Worm (Caenorhabditis elegans) whole organism, L4 larva: ENCODE results near the gene pfk-1.1.
"Not testable (repeated sequence)": the region's sequence is repeated elsewhere in the genome, so short reads cannot be mapped to it uniquely, and the experiment has no call there.

ENCODE experiments used
- F37D6.2 ChIP-seq: sonication (generic microtip); optimal IDR thresholded peaks from 2 replicates; lab custom pipeline; 2016; ENCODE audit warnings: mild to moderate bottlenecking, missing genetic modification characterization, missing compliant biosample characterization
- F44E2.7 ChIP-seq: fragments of 200-800 bp; sonication (Bioruptor generic); IDR thresholded peaks from 2 replicates; pipeline ENCODE4 v2.1.2; 2022; ENCODE audit warnings: missing genetic modification characterization, missing compliant biosample characterization
- Y105C5A.15 ChIP-seq: fragments of 200-800 bp; sonication (Bioruptor generic); IDR thresholded peaks from 2 replicates; pipeline ENCODE4 v1.3.6; 2022; ENCODE audit warnings: missing genetic modification characterization, missing compliant biosample characterization
- Y48G9A.11 ChIP-seq: fragments of 200-800 bp; sonication (Bioruptor generic); IDR thresholded peaks from 2 replicates; pipeline ENCODE4 v1.3.6; 2022; ENCODE audit warnings: missing genetic modification reagents, missing genetic modification characterization, missing compliant biosample characterization
- Y5F2A.4 ChIP-seq: fragments of 200-800 bp; sonication (Bioruptor generic); optimal IDR thresholded peaks from 2 replicates; lab custom pipeline; 2018; ENCODE audit warnings: mild to moderate bottlenecking, missing genetic modification characterization, missing compliant biosample characterization
- aha-1 ChIP-seq: fragments of 150-350 bp; peaks from one replicate; lab custom pipeline; 2014; ENCODE audit warnings: missing biosample characterization, missing genetic modification characterization
- aly-2 ChIP-seq: sonication (generic microtip); optimal IDR thresholded peaks from 2 replicates; lab custom pipeline; 2018; ENCODE audit warnings: missing biosample characterization, missing genetic modification characterization
- ama-1 ChIP-seq: fragments of 150-350 bp; optimal IDR thresholded peaks from 2 replicates; lab custom pipeline; 2014; ENCODE audit warnings: inconsistent platforms, mixed read lengths
- ceh-28 ChIP-seq: fragments of 150-350 bp; optimal IDR thresholded peaks from 2 replicates; lab custom pipeline; 2014; ENCODE audit warnings: missing biosample characterization, missing genetic modification reagents, missing genetic modification characterization
- ceh-62 ChIP-seq: sonication (generic microtip); optimal IDR thresholded peaks from 2 replicates; lab custom pipeline; 2017; ENCODE audit warnings: missing biosample characterization, missing genetic modification characterization
- dmd-6 ChIP-seq: fragments of 200-800 bp; sonication (Bioruptor generic); IDR thresholded peaks from 2 replicates; pipeline ENCODE4 v1.3.6; 2022; ENCODE audit warnings: missing genetic modification reagents, missing genetic modification characterization, missing compliant biosample characterization
- dmd-9 ChIP-seq: fragments of 200-800 bp; sonication (Bioruptor generic); IDR thresholded peaks from 2 replicates; pipeline ENCODE4 v1.3.6; 2022; ENCODE audit warnings: missing genetic modification reagents, missing genetic modification characterization, missing compliant biosample characterization
- dpl-1 ChIP-seq: fragments of 150-350 bp; optimal IDR thresholded peaks from 2 replicates; lab custom pipeline; 2014; ENCODE audit warnings: missing biosample characterization, missing genetic modification reagents, missing genetic modification characterization
- egl-43 ChIP-seq: fragments of 200-800 bp; sonication (Bioruptor generic); IDR thresholded peaks from 2 replicates; pipeline ENCODE4 v1.3.6; 2022; ENCODE audit warnings: missing genetic modification reagents, missing genetic modification characterization, missing compliant biosample characterization
- gei-8 ChIP-seq: fragments of 200-800 bp; sonication (Bioruptor generic); optimal IDR thresholded peaks from 2 replicates; lab custom pipeline; 2018; ENCODE audit warnings: mild to moderate bottlenecking, missing genetic modification characterization, missing compliant biosample characterization
- hif-1 ChIP-seq, 2 experiments: sonication (generic microtip); optimal IDR thresholded peaks; 2 replicates each; lab custom pipeline; 2016 to 2017; ENCODE audit warnings: missing compliant biosample characterization in 2 of 2, missing genetic modification characterization in 2 of 2, missing genetic modification reagents in 2 of 2, missing genotype in 2 of 2, mild to moderate bottlenecking in 1 of 2
- hlh-11 ChIP-seq: fragments of 200-800 bp; sonication (Bioruptor generic); optimal IDR thresholded peaks from 2 replicates; lab custom pipeline; 2018; ENCODE audit warnings: mild to moderate bottlenecking, missing genetic modification characterization, missing compliant biosample characterization
- hlh-30 ChIP-seq: sonication (generic microtip); optimal IDR thresholded peaks from 2 replicates; lab custom pipeline; 2017; ENCODE audit warnings: antibody characterized with exemption, mild to moderate bottlenecking, missing genetic modification characterization, missing compliant biosample characterization; ENCODE audit not compliant: insufficient read depth
- lin-1 ChIP-seq: fragments of 200-800 bp; sonication (Bioruptor generic); IDR thresholded peaks from 2 replicates; pipeline ENCODE4 v1.3.6; 2022; ENCODE audit warnings: missing genetic modification reagents, missing genetic modification characterization, missing compliant biosample characterization
- lin-13 ChIP-seq: fragments of 150-350 bp; optimal IDR thresholded peaks from 2 replicates; lab custom pipeline; 2014; ENCODE audit warnings: missing biosample characterization, missing genetic modification reagents, missing genetic modification characterization
- lin-38 ChIP-seq: fragments of 200-800 bp; sonication (Bioruptor generic); IDR thresholded peaks from 2 replicates; pipeline ENCODE4 v1.3.6; 2022; ENCODE audit warnings: missing genetic modification reagents, missing genetic modification characterization, missing compliant biosample characterization
- mes-2 ChIP-seq: sonication (generic microtip); optimal IDR thresholded peaks from 2 replicates; lab custom pipeline; 2016; ENCODE audit warnings: missing genotype, mild to moderate bottlenecking, missing genetic modification characterization, missing compliant biosample characterization; ENCODE audit not compliant: poor library complexity, severe bottlenecking
- mxl-2 ChIP-seq: fragments of 200-800 bp; sonication (Bioruptor generic); conservative IDR thresholded peaks from 2 replicates; pipeline ENCODE4 v1.3.6; 2022; ENCODE audit warnings: missing genetic modification reagents, missing genetic modification characterization, missing compliant biosample characterization
- nhr-11 ChIP-seq: fragments of 150-350 bp; optimal IDR thresholded peaks from 2 replicates; lab custom pipeline; 2014; ENCODE audit warnings: missing biosample characterization, missing genetic modification characterization
- nhr-28 ChIP-seq: fragments of 150-350 bp; optimal IDR thresholded peaks from 2 replicates; lab custom pipeline; 2014; ENCODE audit warnings: missing biosample characterization, missing genetic modification characterization
- nhr-42 ChIP-seq: fragments of 200-800 bp; sonication (Bioruptor generic); IDR thresholded peaks from 2 replicates; pipeline ENCODE4 v1.3.6; 2022; ENCODE audit warnings: missing genetic modification characterization, missing compliant biosample characterization
- nhr-6 ChIP-seq: fragments of 150-350 bp; optimal IDR thresholded peaks from 2 replicates; lab custom pipeline; 2014; ENCODE audit warnings: missing biosample characterization, missing genetic modification characterization
- sdz-12 ChIP-seq: fragments of 200-800 bp; sonication (Bioruptor generic); optimal IDR thresholded peaks from 2 replicates; lab custom pipeline; 2018; ENCODE audit warnings: mild to moderate bottlenecking, missing genetic modification characterization, missing compliant biosample characterization
- spr-3 ChIP-seq: fragments of 200-800 bp; sonication (Bioruptor generic); optimal IDR thresholded peaks from 2 replicates; lab custom pipeline; 2018; ENCODE audit warnings: mild to moderate bottlenecking, missing genetic modification characterization, missing compliant biosample characterization
- tag-97 ChIP-seq: fragments of 200-800 bp; sonication (Bioruptor generic); IDR thresholded peaks from 2 replicates; pipeline ENCODE4 v1.3.6; 2022; ENCODE audit warnings: missing genetic modification characterization, missing compliant biosample characterization
- unc-130 ChIP-seq: sonication (generic microtip); optimal IDR thresholded peaks from 2 replicates; lab custom pipeline; 2016; ENCODE audit warnings: missing genetic modification reagents, missing genetic modification characterization, missing compliant biosample characterization
- unc-62 ChIP-seq, 3 experiments: fragments of 150-350 bp in 1 of 3; sonication (generic microtip); optimal IDR thresholded peaks in 2 of 3; peaks in 1 of 3; 1 replicate in 1 of 3; 2 replicates in 2 of 3; lab custom pipeline; 2014 to 2017; ENCODE audit warnings: missing biosample characterization in 3 of 3, missing genetic modification characterization in 3 of 3, missing genetic modification reagents in 3 of 3, missing genotype in 1 of 3
- zfp-3 ChIP-seq: fragments of 200-800 bp; sonication (Bioruptor generic); conservative IDR thresholded peaks from 2 replicates; pipeline ENCODE4 v1.3.6; 2022; ENCODE audit warnings: missing genetic modification reagents, missing genetic modification characterization, missing compliant biosample characterization
- zip-2 ChIP-seq: fragments of 150-350 bp; optimal IDR thresholded peaks from 2 replicates; lab custom pipeline; 2014; ENCODE audit warnings: missing biosample characterization, missing genetic modification characterization
- ztf-11 ChIP-seq: fragments of 150-350 bp; optimal IDR thresholded peaks from 2 replicates; lab custom pipeline; 2014; ENCODE audit warnings: missing biosample characterization, missing genetic modification characterization

Gene pfk-1.1

DNA sequence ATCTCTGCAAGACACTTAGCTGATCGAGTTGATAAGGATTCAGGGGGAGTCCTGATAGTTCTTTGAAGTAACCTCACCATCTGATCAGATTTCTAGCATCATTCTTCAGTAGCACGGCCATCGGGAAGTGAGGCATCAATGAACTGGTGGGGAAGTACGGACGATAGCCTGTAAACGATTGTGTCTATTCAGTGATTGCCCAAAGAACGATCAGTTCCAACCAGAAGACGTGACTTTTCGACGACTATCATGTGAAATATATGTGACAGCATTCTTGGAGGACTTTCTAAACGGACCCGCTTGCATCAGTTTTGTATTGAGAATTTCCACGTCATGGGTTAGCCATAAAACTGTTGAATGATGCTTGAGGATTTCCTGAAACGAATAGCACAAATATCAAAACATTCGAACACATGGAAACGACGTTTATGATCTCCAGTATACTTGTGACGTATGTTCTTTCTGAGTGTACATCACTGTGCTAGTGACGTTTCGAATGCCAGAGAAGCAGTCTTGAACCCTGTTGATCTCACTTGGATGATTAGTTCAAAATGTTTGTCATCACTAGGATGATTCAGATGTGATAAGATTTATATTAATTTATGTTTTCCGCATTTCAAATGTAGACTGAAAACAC lies 47.5 kb upstream of the pfk-1.1 start (continued):
- TF ChIP-seq hif-1 (tag; optimal IDR thresholded peaks at IDR 0.05; lab: Kevin White, UChicago) (peak in 1 of 2 experiments; percentile 2), Y105C5A.15 (no peak), F44E2.7 (GFP tag; lab: Robert Waterston, UW) (no peak)

- TF ChIP-seq aly-2 (tag; lab: Kevin White, UChicago); nhr-28 (tag; lab: Kevin White, UChicago); dpl-1 (GFP tag; lab: Kevin White, UChicago): not testable (repeated sequence)
- TF ChIP-seq, all 104 proteins: peak for 0; not testable (repeated sequence) for 104
Observed at ce11 chrX:2894273-2894672, 46.4 kb upstream of the pfk-1.1 start, which contains the start of gene B0410.1. Gene B0410.1 (plus strand): TSS chrX:2894573.

DNA sequence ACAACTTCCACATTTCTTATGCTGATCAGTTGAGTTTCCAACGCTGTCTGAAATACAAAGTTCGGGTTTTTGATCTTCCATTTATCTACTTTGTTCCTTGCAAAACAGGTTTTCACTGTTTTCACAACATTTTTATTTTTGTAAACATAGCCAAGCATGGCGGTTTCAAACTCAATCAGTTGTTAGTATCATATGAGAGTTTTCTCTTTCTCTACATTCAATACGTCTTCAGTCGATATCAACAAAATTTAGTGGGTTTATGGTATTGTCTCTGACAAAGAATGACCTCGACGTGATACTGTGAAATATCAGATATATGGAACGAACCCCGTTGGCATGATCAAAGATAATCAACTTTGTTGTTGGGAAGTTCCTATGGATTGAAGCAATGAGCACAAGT lies 45.0 kb upstream of the pfk-1.1 start:
- TF ChIP-seq gei-8 (GFP tag; lab: Kevin White, UChicago) = no peak
- no peak for TF ChIP-seq zip-2
- peak; percentile 92 for TF ChIP-seq aha-1 (tag; lab: Kevin White, UChicago)
- peak; percentile 15 for TF ChIP-seq hlh-30 (tag; lab: Kevin White, UChicago)
- TF ChIP-seq spr-3 = no peak
- TF ChIP-seq ztf-11 (tag; lab: Kevin White, UChicago) = no peak
- no peak for TF ChIP-seq sdz-12 (GFP tag; lab: Kevin White, UChicago)
- no peak for TF ChIP-seq Y5F2A.4 (GFP tag; lab: Kevin White, UChicago)
- TF ChIP-seq egl-43 (GFP tag; lab: Robert Waterston, UW) = no peak
- TF ChIP-seq lin-13 (GFP tag; lab: Kevin White, UChicago) = no peak
- TF ChIP-seq unc-62 (GFP tag; optimal IDR thresholded peaks at IDR 0.05 in 1 of 2; lab: Kevin White, UChicago) = peak in 1 of 2 experiments; percentile 38
- no peak for TF ChIP-seq unc-62 (tag; optimal IDR thresholded peaks at IDR 0.05; lab: Kevin White, UChicago)
- TF ChIP-seq tag-97 (GFP tag; lab: Robert Waterston, UW) = no peak
- no peak for TF ChIP-seq lin-38 (GFP tag; lab: Robert Waterston, UW)
- TF ChIP-seq mes-2 = no peak
- no peak for TF ChIP-seq dmd-9
- TF ChIP-seq mxl-2 (GFP tag; lab: Robert Waterston, UW) = no peak
- no peak for TF ChIP-seq nhr-6 (tag; lab: Kevin White, UChicago)
- no peak for TF ChIP-seq hlh-11
- TF ChIP-seq nhr-11 (tag; lab: Kevin White, UChicago) = no peak
- TF ChIP-seq dmd-6 (GFP tag; lab: Robert Waterston, UW) = no peak

DNA sequence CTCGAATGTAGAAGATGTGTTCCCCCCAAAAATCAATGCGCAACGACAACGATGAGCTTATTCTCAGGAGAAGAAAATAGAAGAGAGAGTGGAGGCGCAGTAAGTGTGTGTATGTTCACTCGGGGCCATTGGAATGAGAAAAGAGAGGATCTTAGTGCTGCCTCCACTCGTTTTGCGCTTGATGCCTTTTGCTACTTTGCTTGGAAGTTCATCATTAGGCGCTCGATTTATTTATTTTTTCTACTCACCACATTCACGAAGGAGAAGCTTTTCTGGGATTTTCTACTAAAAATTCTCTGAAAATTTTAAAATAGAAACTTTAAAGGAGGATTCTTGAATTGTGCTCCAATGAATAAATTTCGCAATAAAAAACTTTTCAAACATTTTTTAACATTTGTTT lies 42.4 kb upstream of the pfk-1.1 start, which contains the start of gene F52B10.3:
Gene F52B10.3 (minus strand): TSS at position 101 of the 400 bp plus-strand sequence.
- TF ChIP-seq lin-1 (GFP tag; lab: Robert Waterston, UW) = no peak
- TF ChIP-seq Y48G9A.11 (GFP tag; lab: Robert Waterston, UW) = no peak
- no peak for TF ChIP-seq ceh-28 (tag; lab: Kevin White, UChicago)
- no peak for TF ChIP-seq ceh-62
- TF ChIP-seq zfp-3 = no peak
- TF ChIP-seq hlh-30 (tag; lab: Kevin White, UChicago) = no peak
- no peak for TF ChIP-seq egl-43 (GFP tag; lab: Robert Waterston, UW)

DNA sequence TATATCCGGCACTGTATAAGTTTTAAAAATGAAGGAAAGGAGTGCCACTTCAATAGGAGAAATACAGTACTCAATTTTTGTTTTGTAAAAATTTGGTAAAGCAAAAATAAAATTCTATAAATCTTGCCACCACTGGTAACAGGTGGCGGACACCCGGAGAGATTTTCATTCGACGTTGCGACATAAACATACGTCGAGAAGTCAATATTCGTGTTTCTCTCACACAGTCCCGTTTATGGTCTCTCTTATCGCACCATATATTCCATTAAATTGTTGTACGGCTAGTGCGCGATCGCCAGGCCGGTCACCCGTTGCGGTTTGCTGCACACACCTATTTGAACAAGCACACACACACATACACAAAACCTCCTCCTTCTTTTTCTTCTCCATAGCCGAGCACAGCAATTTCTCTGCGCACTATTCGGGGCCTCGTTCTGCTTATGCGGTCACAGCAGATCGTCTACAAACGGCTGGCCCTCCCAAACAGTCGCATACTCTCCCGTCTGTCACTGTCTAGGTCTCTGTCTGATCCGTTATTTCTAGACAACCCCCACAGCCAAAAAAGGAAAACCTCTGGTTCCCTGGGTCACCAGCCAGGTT lies 39.7 kb upstream of the pfk-1.1 start:
- TF ChIP-seq nhr-42 (GFP tag; lab: Robert Waterston, UW) (no peak), aha-1 (tag; lab: Kevin White, UChicago) (peak; percentile 63), F37D6.2 (tag; lab: Kevin White, UChicago) (no peak), unc-130 (no peak), ama-1 (lab: Kevin White, UChicago) (no peak)
